Fruit fly (Drosophila melanogaster) whole organism, embryonic: Measurements from ENCODE around the gene nanos.

Experiments
- Asciz ChIP-seq: fragments of 200-800 bp; sonication (Bioruptor generic); optimal IDR thresholded peaks from 2 replicates; lab custom pipeline; 2017; ENCODE audit warnings: missing biosample characterization, mild to moderate bottlenecking, missing genetic modification characterization, missing genetic modification reagents
- Atf6 ChIP-seq: fragments of 200-800 bp; sonication (Bioruptor generic); IDR thresholded peaks from 2 replicates; pipeline ENCODE4 v1.3.6; 2022; ENCODE audit warnings: missing biosample characterization, missing genetic modification characterization
- BEAF-32 ChIP-seq: fragments of 200-800 bp; sonication (Bioruptor generic); optimal IDR thresholded peaks from 3 replicates; lab custom pipeline; 2017; ENCODE audit warnings: missing biosample characterization, missing genetic modification characterization, mild to moderate bottlenecking, moderate library complexity, missing genetic modification reagents
- Bteb2 ChIP-seq: fragments of 200-800 bp; sonication (Bioruptor generic); optimal IDR thresholded peaks from 2 replicates; lab custom pipeline; 2016; ENCODE audit warnings: missing biosample characterization, missing genetic modification characterization
- CG10321 ChIP-seq: fragments of 200-800 bp; sonication (Bioruptor generic); IDR thresholded peaks from 2 replicates; pipeline ENCODE4 v1.3.6; 2022; ENCODE audit warnings: missing biosample characterization, missing genetic modification characterization
- CG1233 ChIP-seq: fragments of 200-800 bp; sonication (Bioruptor generic); optimal IDR thresholded peaks from 4 replicates; lab custom pipeline; 2018; ENCODE audit warnings: missing biosample characterization, mild to moderate bottlenecking, missing genetic modification characterization
- CG12659 ChIP-seq: fragments of 200-800 bp; sonication (Bioruptor generic); optimal IDR thresholded peaks from 3 replicates; lab custom pipeline; 2017; ENCODE audit warnings: mild to moderate bottlenecking, missing biosample characterization, missing genetic modification reagents, missing genetic modification characterization
- CG13775 ChIP-seq: fragments of 200-800 bp; sonication (Bioruptor generic); optimal IDR thresholded peaks from 3 replicates; lab custom pipeline; 2017; ENCODE audit warnings: missing biosample characterization, mild to moderate bottlenecking, missing genetic modification characterization
- CG14050 ChIP-seq: fragments of 200-800 bp; sonication (Bioruptor generic); IDR thresholded peaks from 3 replicates; pipeline ENCODE4 v1.3.6; 2022; ENCODE audit warnings: missing biosample characterization, missing genetic modification characterization
- CG14710 ChIP-seq: fragments of 200-800 bp; sonication (Bioruptor generic); optimal IDR thresholded peaks from 3 replicates; lab custom pipeline; 2019; ENCODE audit warnings: missing biosample characterization, mild to moderate bottlenecking, missing genetic modification characterization, moderate library complexity
- CG15696 ChIP-seq: fragments of 200-800 bp; sonication (Bioruptor generic); optimal IDR thresholded peaks from 2 replicates; lab custom pipeline; 2019; ENCODE audit warnings: missing biosample characterization, mild to moderate bottlenecking, missing genetic modification characterization, moderate library complexity
- CG1647 ChIP-seq: fragments of 200-800 bp; sonication (Bioruptor generic); optimal IDR thresholded peaks from 3 replicates; lab custom pipeline; 2016; ENCODE audit warnings: missing biosample characterization, missing genetic modification characterization
- CG17361 ChIP-seq: fragments of 200-800 bp; sonication (Bioruptor generic); IDR thresholded peaks from 3 replicates; pipeline ENCODE4 v1.3.6; 2022; ENCODE audit warnings: missing biosample characterization, missing genetic modification characterization
- CG30020 ChIP-seq: fragments of 200-800 bp; optimal IDR thresholded peaks from 2 replicates; lab custom pipeline; 2019; ENCODE audit warnings: missing biosample characterization, mild to moderate bottlenecking, missing genetic modification characterization, moderate library complexity
- CG3407 ChIP-seq: fragments of 200-800 bp; sonication (Bioruptor generic); optimal IDR thresholded peaks from 2 replicates; lab custom pipeline; 2018; ENCODE audit warnings: missing biosample characterization, mild to moderate bottlenecking, missing genetic modification characterization
- CG3838 ChIP-seq: fragments of 200-800 bp; sonication (Bioruptor generic); optimal IDR thresholded peaks from 3 replicates; lab custom pipeline; 2016; ENCODE audit warnings: missing biosample characterization, missing genetic modification characterization
- CG4730 ChIP-seq: fragments of 200-800 bp; sonication (Bioruptor generic); IDR thresholded peaks from 2 replicates; pipeline ENCODE4 v1.3.6; 2022; ENCODE audit warnings: missing biosample characterization, missing genetic modification characterization
- CG6791 ChIP-seq: fragments of 200-800 bp; sonication (Bioruptor generic); IDR thresholded peaks from 3 replicates; pipeline ENCODE4 v1.3.6; 2022; ENCODE audit warnings: missing biosample characterization, missing genetic modification characterization; ENCODE audit not compliant: partially characterized antibody
- CG7556 ChIP-seq: fragments of 200-800 bp; sonication (Bioruptor generic); optimal IDR thresholded peaks from 2 replicates; lab custom pipeline; 2017; ENCODE audit warnings: missing biosample characterization, mild to moderate bottlenecking, missing genetic modification characterization
- CG8290 ChIP-seq, 3 experiments: fragments of 200-800 bp; sonication (Bioruptor generic); optimal IDR thresholded peaks; 2 replicates each; lab custom pipeline; 2016 to 2019; ENCODE audit warnings: missing biosample characterization in 3 of 3, missing genetic modification characterization in 3 of 3, mild to moderate bottlenecking in 2 of 3, moderate library complexity in 1 of 3
- CG9727 ChIP-seq: fragments of 200-800 bp; sonication (Bioruptor generic); optimal IDR thresholded peaks from 3 replicates; lab custom pipeline; 2017; ENCODE audit warnings: missing biosample characterization, mild to moderate bottlenecking, missing genetic modification characterization
- CG9876 ChIP-seq: fragments of 200-800 bp; sonication (Bioruptor generic); optimal IDR thresholded peaks from 2 replicates; lab custom pipeline; 2016; ENCODE audit warnings: missing biosample characterization, missing genetic modification characterization
- CoRest ChIP-seq: fragments of 200-800 bp; sonication (Bioruptor generic); optimal IDR thresholded peaks from 3 replicates; lab custom pipeline; 2018; ENCODE audit warnings: missing biosample characterization, mild to moderate bottlenecking, missing genetic modification characterization, moderate library complexity
- Dip2 ChIP-seq: fragments of 200-800 bp; sonication (Bioruptor generic); IDR thresholded peaks from 2 replicates; pipeline ENCODE4 v1.3.6; 2022; ENCODE audit warnings: missing biosample characterization, missing genetic modification characterization
- Doc3 ChIP-seq: fragments of 200-800 bp; sonication (Bioruptor generic); IDR thresholded peaks from 3 replicates; pipeline ENCODE4 v1.3.6; 2022; ENCODE audit warnings: missing biosample characterization, missing genetic modification characterization; ENCODE audit not compliant: partially characterized antibody
- Fer2 ChIP-seq: fragments of 200-800 bp; sonication (Bioruptor generic); optimal IDR thresholded peaks from 2 replicates; lab custom pipeline; 2018; ENCODE audit warnings: missing biosample characterization, mild to moderate bottlenecking, missing genetic modification characterization, moderate library complexity
- Hey ChIP-seq: fragments of 200-800 bp; sonication (Bioruptor generic); optimal IDR thresholded peaks from 3 replicates; lab custom pipeline; 2018; ENCODE audit warnings: missing biosample characterization, mild to moderate bottlenecking, missing genetic modification characterization
- NFAT ChIP-seq: fragments of 200-800 bp; sonication (Bioruptor generic); IDR thresholded peaks from 2 replicates; pipeline ENCODE4 v1.3.6; 2022; ENCODE audit warnings: missing biosample characterization, missing genetic modification characterization
- Opbp ChIP-seq: fragments of 200-800 bp; sonication (Bioruptor generic); IDR thresholded peaks from 3 replicates; pipeline ENCODE4 v1.3.6; 2022; ENCODE audit warnings: missing biosample characterization, missing genetic modification characterization; ENCODE audit not compliant: partially characterized antibody
- Sin3A ChIP-seq: fragments of >200 bp; optimal IDR thresholded peaks from 2 replicates; lab custom pipeline; 2018
- Taf1 ChIP-seq: fragments of 200-800 bp; sonication (Bioruptor generic); IDR thresholded peaks from 2 replicates; pipeline ENCODE4 v1.3.6; 2022; ENCODE audit warnings: missing biosample characterization, missing genetic modification characterization
- Usf ChIP-seq: fragments of 200-800 bp; sonication (Bioruptor generic); optimal IDR thresholded peaks from 2 replicates; lab custom pipeline; 2017; ENCODE audit warnings: missing genotype, missing biosample characterization, missing genetic modification characterization
- abd-A ChIP-seq: fragments of 200-800 bp; sonication (Bioruptor generic); optimal IDR thresholded peaks from 3 replicates; lab custom pipeline; 2019; ENCODE audit warnings: missing biosample characterization, mild to moderate bottlenecking, missing genetic modification characterization, moderate library complexity
- al ChIP-seq: fragments of 200-800 bp; sonication (Bioruptor generic); IDR thresholded peaks from 2 replicates; pipeline ENCODE4 v1.3.6; 2022; ENCODE audit warnings: missing biosample characterization, missing genetic modification characterization
- caup ChIP-seq: fragments of 200-800 bp; sonication (Bioruptor generic); optimal IDR thresholded peaks from 3 replicates; lab custom pipeline; 2017; ENCODE audit warnings: missing biosample characterization, mild to moderate bottlenecking, missing genetic modification characterization, moderate library complexity; ENCODE audit not compliant: severe bottlenecking
- croc ChIP-seq: fragments of 200-800 bp; sonication (Bioruptor generic); conservative IDR thresholded peaks from 3 replicates; pipeline ENCODE4 v1.3.6; 2022; ENCODE audit warnings: missing biosample characterization, missing genetic modification characterization
- dan ChIP-seq: fragments of 200-800 bp; sonication (Bioruptor generic); IDR thresholded peaks from 2 replicates; pipeline ENCODE4 v1.3.6; 2022; ENCODE audit warnings: missing biosample characterization, missing genetic modification characterization
- dati ChIP-seq: fragments of 200-800 bp; sonication (Bioruptor generic); IDR thresholded peaks from 2 replicates; pipeline ENCODE4 v1.3.6; 2022; ENCODE audit warnings: missing biosample characterization, missing genetic modification characterization
- esg ChIP-seq: fragments of 200-800 bp; sonication (Bioruptor generic); conservative IDR thresholded peaks from 2 replicates; pipeline ENCODE4 v1.3.6; 2022; ENCODE audit warnings: missing biosample characterization, missing genetic modification characterization
- fd3F ChIP-seq: fragments of 200-800 bp; sonication (Bioruptor generic); optimal IDR thresholded peaks from 2 replicates; lab custom pipeline; 2018; ENCODE audit warnings: missing biosample characterization, mild to moderate bottlenecking, missing genetic modification characterization, moderate library complexity
- gsb ChIP-seq: fragments of 200-800 bp; sonication (Bioruptor generic); IDR thresholded peaks from 2 replicates; pipeline ENCODE4 v1.3.6; 2022; ENCODE audit warnings: missing biosample characterization, missing genetic modification characterization
- hb ChIP-seq: fragments of 200-800 bp; sonication (Bioruptor generic); IDR thresholded peaks from 3 replicates; pipeline ENCODE4 v1.3.6; 2022; ENCODE audit warnings: missing biosample characterization, missing genetic modification characterization; ENCODE audit not compliant: partially characterized antibody
- hkb ChIP-seq, 2 experiments: fragments of 200-800 bp in 1 of 2; fragments of >200 bp in 1 of 2; sonication (Bioruptor generic) in 1 of 2; IDR thresholded peaks in 1 of 2; optimal IDR thresholded peaks in 1 of 2; 2 replicates each; pipeline versions ENCODE4 v1.3.6 to Lab custom; 2017 to 2022; ENCODE audit warnings: missing biosample characterization in 1 of 2, missing genetic modification characterization in 1 of 2
- kah ChIP-seq: fragments of 200-800 bp; sonication (Bioruptor generic); optimal IDR thresholded peaks from 2 replicates; lab custom pipeline; 2018; ENCODE audit warnings: missing biosample characterization, mild to moderate bottlenecking, missing genetic modification characterization
- ken ChIP-seq: fragments of 200-800 bp; sonication (Bioruptor generic); IDR thresholded peaks from 3 replicates; pipeline ENCODE4 v1.3.6; 2022; ENCODE audit warnings: missing biosample characterization, missing genetic modification characterization
- lilli ChIP-seq: fragments of 200-800 bp; sonication (Bioruptor generic); optimal IDR thresholded peaks from 3 replicates; lab custom pipeline; 2016; ENCODE audit warnings: missing biosample characterization, missing genetic modification characterization
- ranshi ChIP-seq: fragments of 200-800 bp; sonication (Bioruptor generic); IDR thresholded peaks from 2 replicates; pipeline ENCODE4 v1.3.6; 2022; ENCODE audit warnings: missing biosample characterization, missing genetic modification characterization
- repo ChIP-seq: fragments of 200-800 bp; sonication (Bioruptor generic); optimal IDR thresholded peaks from 2 replicates; lab custom pipeline; 2016; ENCODE audit warnings: missing biosample characterization, missing genetic modification characterization
- ro ChIP-seq: fragments of 200-800 bp; sonication (Bioruptor generic); IDR thresholded peaks from 2 replicates; pipeline ENCODE4 v1.3.6; 2022; ENCODE audit warnings: missing biosample characterization, missing genetic modification characterization
- schlank ChIP-seq: fragments of 200-800 bp; sonication (Bioruptor generic); optimal IDR thresholded peaks from 2 replicates; lab custom pipeline; 2018; ENCODE audit warnings: missing biosample characterization, mild to moderate bottlenecking, missing genetic modification characterization
- toy ChIP-seq: fragments of 200-800 bp; sonication (Bioruptor generic); IDR thresholded peaks from 2 replicates; pipeline ENCODE4 v1.3.6; 2022; ENCODE audit warnings: missing biosample characterization, missing genetic modification characterization

nanos gene

dm6 chr3R:19157997-19158396 lies 959 bp downstream of the nanos start (continued):
- no peak for TF ChIP-seq Asciz (GFP tag; lab: Kevin White, UChicago)
- peak; percentile 9 for TF ChIP-seq CG1233 (GFP tag; lab: Kevin White, UChicago)
- TF ChIP-seq kah (GFP tag; lab: Kevin White, UChicago): no peak
- no peak for TF ChIP-seq dan (GFP tag; lab: Robert Waterston, UW)
- TF ChIP-seq Sin3A (lab: Kevin White, UChicago): no peak
- no peak for TF ChIP-seq Hey (tag; lab: Kevin White, UChicago)
- no peak for TF ChIP-seq hb (GFP tag; lab: Robert Waterston, UW)
- peak; percentile 19 for TF ChIP-seq lilli (GFP tag; lab: Kevin White, UChicago)
- TF ChIP-seq CG9876 (GFP tag; lab: Kevin White, UChicago): no peak
- TF ChIP-seq Bteb2: no peak
- no peak for TF ChIP-seq Doc3 (GFP tag; lab: Robert Waterston, UW)
- no peak for TF ChIP-seq CG7556
- no peak for TF ChIP-seq CG3838 (GFP tag; lab: Kevin White, UChicago)
- TF ChIP-seq Opbp (GFP tag; lab: Robert Waterston, UW): no peak
- no peak for TF ChIP-seq ro
- no peak for TF ChIP-seq CG9727
- TF ChIP-seq CG4730 (GFP tag; lab: Robert Waterston, UW): peak; percentile 24; the same call in 1 of the 2 replicates
- no peak for TF ChIP-seq Fer2 (tag; lab: Kevin White, UChicago)
- no peak for TF ChIP-seq hkb (optimal IDR thresholded peaks at IDR 0.05; lab: Kevin White, UChicago)
- TF ChIP-seq hkb (GFP tag; IDR thresholded peaks at IDR 0.05; lab: Robert Waterston, UW): peak; percentile 19; the same call in 1 of the 2 replicates
- peak; percentile 23; the same call in 1 of the 3 replicates for TF ChIP-seq ken
- TF ChIP-seq dati (GFP tag; lab: Robert Waterston, UW): no peak
- no peak for TF ChIP-seq Usf (GFP tag; lab: Kevin White, UChicago)
- TF ChIP-seq schlank (tag; lab: Kevin White, UChicago): no peak
- TF ChIP-seq CG17361 (GFP tag; lab: Robert Waterston, UW): no peak
- TF ChIP-seq Taf1 (GFP tag; lab: Robert Waterston, UW): no peak
- TF ChIP-seq CG6791 (GFP tag; lab: Robert Waterston, UW): no peak
- no peak for TF ChIP-seq repo
- peak; percentile 53; the same call in 1 of the 2 replicates for TF ChIP-seq ranshi (GFP tag; lab: Robert Waterston, UW)
- no peak for TF ChIP-seq CG1647 (GFP tag; lab: Kevin White, UChicago)
- TF ChIP-seq CG3407 (GFP tag; lab: Kevin White, UChicago): no peak
- TF ChIP-seq abd-A (tag; lab: Kevin White, UChicago): no peak
- no peak for TF ChIP-seq NFAT
- TF ChIP-seq caup (GFP tag; lab: Kevin White, UChicago): no peak
- no peak for TF ChIP-seq CG30020 (tag; lab: Kevin White, UChicago)
- TF ChIP-seq BEAF-32: no peak
- TF ChIP-seq croc: no peak
- TF ChIP-seq fd3F: no peak
- TF ChIP-seq toy: no peak
- TF ChIP-seq CG10321 (GFP tag; lab: Robert Waterston, UW): peak; percentile 65
- TF ChIP-seq CG8290 (GFP tag; optimal IDR thresholded peaks at IDR 0.05; lab: Kevin White, UChicago): no peak
- peak in 1 of 2 experiments; percentile 3 for TF ChIP-seq CG8290 (tag; optimal IDR thresholded peaks at IDR 0.05; lab: Kevin White, UChicago)
- no peak for TF ChIP-seq Dip2 (GFP tag; lab: Robert Waterston, UW)
- peak; percentile 17; the same call in 1 of the 2 replicates for TF ChIP-seq esg (GFP tag; lab: Robert Waterston, UW)
- no peak for TF ChIP-seq al (GFP tag; lab: Robert Waterston, UW)
- peak; percentile 17 for TF ChIP-seq CoRest
- TF ChIP-seq Atf6 (GFP tag; lab: Robert Waterston, UW): no peak
- no peak for TF ChIP-seq gsb (GFP tag; lab: Robert Waterston, UW)
- no peak for TF ChIP-seq CG15696 (tag; lab: Kevin White, UChicago)
- no peak for TF ChIP-seq CG14710 (tag; lab: Kevin White, UChicago)
- TF ChIP-seq CG13775: no peak
- no peak for TF ChIP-seq CG14050 (GFP tag; lab: Robert Waterston, UW)
- no peak for TF ChIP-seq CG12659 (GFP tag; lab: Kevin White, UChicago)
